Worm (Caenorhabditis elegans): ENCODE data around the gene T08G3.13.

DNA sequence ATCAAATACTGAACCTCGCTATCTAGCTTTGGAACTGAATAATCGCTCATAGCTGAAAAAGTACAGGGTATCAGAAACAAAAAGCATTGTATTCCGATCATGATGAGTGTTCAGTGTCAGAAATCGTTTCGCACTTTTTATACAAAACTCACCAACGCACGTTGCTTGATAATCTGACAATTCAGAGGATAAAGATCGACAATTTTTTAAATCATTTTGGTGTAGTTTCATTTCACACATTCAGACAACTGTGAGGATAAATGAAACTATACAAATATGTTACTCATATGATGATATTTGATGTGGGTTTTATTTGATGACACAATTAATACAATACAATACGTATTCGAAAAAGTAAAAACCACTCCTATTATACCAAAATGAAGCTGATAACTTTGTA, 35.2 kb downstream of the T08G3.13 start, which contains the start of gene F57E7.2:
- TF ChIP-seq ama-1 (optimal IDR thresholded peaks at IDR 0.05) (no peak), ceh-82 (tag; optimal IDR thresholded peaks at IDR 0.05) (no peak), nfya-1 (tag; optimal IDR thresholded peaks at IDR 0.05; ENCODE audit: insufficient read depth) (no peak), R02D3.7 (tag; optimal IDR thresholded peaks at IDR 0.05) (no peak), nhr-23 (tag; optimal IDR thresholded peaks at IDR 0.05) (no peak), fkh-10 (GFP tag; optimal IDR thresholded peaks at IDR 0.05) (no peak), nhr-77 (tag; optimal IDR thresholded peaks at IDR 0.05) (no peak), mml-1 (tag; optimal IDR thresholded peaks at IDR 0.05) (no peak), ZK546.5 (tag; optimal IDR thresholded peaks at IDR 0.05) (no peak), nhr-43 (tag; optimal IDR thresholded peaks at IDR 0.05; ENCODE audit: poor library complexity, severe bottlenecking) (no peak), elt-1 (tag; optimal IDR thresholded peaks at IDR 0.05) (no peak), fos-1 (tag; optimal IDR thresholded peaks at IDR 0.05) (no peak)
